Worm (Caenorhabditis elegans): ENCODE measurements around the gene cpg-20.

- TF ChIP-seq klf-2 (GFP tag; conservative IDR thresholded peaks at IDR 0.05) (no peak), cog-1 (tag; optimal IDR thresholded peaks at IDR 0.05) (no peak), T22C8.4 (GFP tag; IDR thresholded peaks at IDR 0.05) (no peak), flt-1 (GFP tag; IDR thresholded peaks at IDR 0.05) (no peak), ref-1 (GFP tag; conservative IDR thresholded peaks at IDR 0.05) (no peak), ztf-29 (GFP tag; IDR thresholded peaks at IDR 0.05) (no peak)
Observed at ce11 chrIV:6047164-6047727, 28.8 kb downstream of the cpg-20 start.

Measured in whole organism, midembryonic.